Fruit fly (Drosophila melanogaster) whole organism, embryonic: ENCODE data around the gene CG15740.

Experiments used
- CG8765 ChIP-seq: fragments of 200-800 bp; sonication (Bioruptor generic); IDR thresholded peaks from 2 replicates; pipeline ENCODE4 v1.3.6; 2022; ENCODE audit warnings: missing biosample characterization, missing genetic modification characterization
- cas ChIP-seq: fragments of 200-800 bp; sonication (Bioruptor generic); IDR thresholded peaks from 2 replicates; pipeline ENCODE4 v1.3.6; 2022; ENCODE audit warnings: missing biosample characterization, missing genetic modification characterization

- no peak for TF ChIP-seq CG8765 (GFP tag; lab: Robert Waterston, UW)
- no peak for TF ChIP-seq cas (GFP tag; lab: Robert Waterston, UW)
Observed at dm6 chrX:11873116-11873515, 27.2 kb upstream of the CG15740 start, which contains the start of gene CG15739.
